Fruit fly (Drosophila melanogaster) whole organism, embryonic: ENCODE data around the gene CG31468.

ENCODE experiments used
- Asciz ChIP-seq: fragments of 200-800 bp; sonication (Bioruptor generic); optimal IDR thresholded peaks from 2 replicates; lab custom pipeline; 2017; ENCODE audit warnings: missing biosample characterization, mild to moderate bottlenecking, missing genetic modification characterization, missing genetic modification reagents
- Atf3 ChIP-seq: fragments of 200-800 bp; sonication (Bioruptor generic); optimal IDR thresholded peaks from 3 replicates; lab custom pipeline; 2016; ENCODE audit warnings: missing biosample characterization, missing genetic modification characterization
- Atf6 ChIP-seq: fragments of 200-800 bp; sonication (Bioruptor generic); IDR thresholded peaks from 2 replicates; pipeline ENCODE4 v1.3.6; 2022; ENCODE audit warnings: missing biosample characterization, missing genetic modification characterization
- CG10654 ChIP-seq: fragments of 200-800 bp; sonication (Bioruptor generic); optimal IDR thresholded peaks from 2 replicates; lab custom pipeline; 2016; ENCODE audit warnings: missing biosample characterization, missing genetic modification characterization
- CG13123 ChIP-seq: fragments of 200-800 bp; sonication (Bioruptor generic); optimal IDR thresholded peaks from 2 replicates; lab custom pipeline; 2016; ENCODE audit warnings: missing biosample characterization, missing genetic modification characterization
- CG14860 ChIP-seq: fragments of 200-800 bp; sonication (Bioruptor generic); IDR thresholded peaks from 3 replicates; pipeline ENCODE4 v1.3.6; 2022; ENCODE audit warnings: missing biosample characterization, missing genetic modification characterization; ENCODE audit not compliant: partially characterized antibody
- CG14965 ChIP-seq: fragments of 200-800 bp; sonication (Bioruptor generic); optimal IDR thresholded peaks from 2 replicates; lab custom pipeline; 2016; ENCODE audit warnings: missing biosample characterization, missing genetic modification characterization, borderline replicate concordance
- CG15269 ChIP-seq: fragments of 200-800 bp; sonication (Bioruptor generic); optimal IDR thresholded peaks from 2 replicates; lab custom pipeline; 2018; ENCODE audit warnings: missing biosample characterization, mild to moderate bottlenecking, missing genetic modification characterization, moderate library complexity
- CG17612 ChIP-seq: fragments of 200-800 bp; sonication (Bioruptor generic); IDR thresholded peaks from 2 replicates; pipeline ENCODE4 v1.3.6; 2022; ENCODE audit warnings: missing biosample characterization, missing genetic modification characterization
- CG18476 ChIP-seq: fragments of 200-800 bp; sonication (Bioruptor generic); optimal IDR thresholded peaks from 2 replicates; lab custom pipeline; 2016; ENCODE audit warnings: missing biosample characterization, mild to moderate bottlenecking, missing genetic modification characterization
- CG18619 ChIP-seq: fragments of 200-800 bp; sonication (Bioruptor generic); optimal IDR thresholded peaks from 3 replicates; lab custom pipeline; 2017; ENCODE audit warnings: missing biosample characterization, mild to moderate bottlenecking, missing genetic modification characterization
- CG2199 ChIP-seq: fragments of 200-800 bp; sonication (Bioruptor generic); IDR thresholded peaks from 3 replicates; pipeline ENCODE4 v1.3.6; 2022; ENCODE audit warnings: missing biosample characterization, missing genetic modification characterization
- CG33557 ChIP-seq: fragments of 200-800 bp; sonication (Bioruptor generic); optimal IDR thresholded peaks from 2 replicates; lab custom pipeline; 2019; ENCODE audit warnings: missing biosample characterization, mild to moderate bottlenecking, missing genetic modification characterization, moderate library complexity
- CG3726 ChIP-seq: fragments of 200-800 bp; sonication (Bioruptor generic); IDR thresholded peaks from 3 replicates; pipeline ENCODE4, ENCODE4 v1.3.6; 2022; ENCODE audit warnings: missing biosample characterization, missing genetic modification characterization
- CG42726 ChIP-seq: fragments of 200-800 bp; sonication (Bioruptor generic); IDR thresholded peaks from 2 replicates; pipeline ENCODE4 v1.3.6; 2022; ENCODE audit warnings: missing biosample characterization, missing genetic modification characterization; ENCODE audit not compliant: partially characterized antibody
- CG4854 ChIP-seq: fragments of 200-800 bp; sonication (Bioruptor generic); optimal IDR thresholded peaks from 2 replicates; lab custom pipeline; 2016; ENCODE audit warnings: missing biosample characterization, missing genetic modification characterization, inconsistent platforms
- CG6683 ChIP-seq: fragments of 200-800 bp; sonication (Bioruptor generic); optimal IDR thresholded peaks from 2 replicates; lab custom pipeline; 2017; ENCODE audit warnings: missing biosample characterization, mild to moderate bottlenecking, missing genetic modification characterization, missing genetic modification reagents
- CG9932 ChIP-seq: fragments of 200-800 bp; sonication (Bioruptor generic); IDR thresholded peaks from 2 replicates; pipeline ENCODE4 v1.3.6; 2022; ENCODE audit warnings: missing biosample characterization, missing genetic modification characterization
- CrebB ChIP-seq: fragments of 200-800 bp; sonication (Bioruptor generic); optimal IDR thresholded peaks from 3 replicates; lab custom pipeline; 2018; ENCODE audit warnings: missing biosample characterization, mild to moderate bottlenecking, missing genetic modification characterization
- Dbx ChIP-seq: fragments of 200-800 bp; sonication (Bioruptor generic); IDR thresholded peaks from 3 replicates; pipeline ENCODE4 v1.3.6; 2022; ENCODE audit warnings: missing biosample characterization, missing genetic modification characterization
- Deaf1 ChIP-seq: fragments of 200-800 bp; optimal IDR thresholded peaks from 3 replicates; lab custom pipeline; 2019; ENCODE audit warnings: missing biosample characterization, mild to moderate bottlenecking, missing genetic modification characterization, moderate library complexity
- Doc2 ChIP-seq: fragments of 200-800 bp; sonication (Bioruptor generic); IDR thresholded peaks from 2 replicates; pipeline ENCODE4 v1.3.6; 2022; ENCODE audit warnings: missing biosample characterization, missing genetic modification characterization
- Ets65A ChIP-seq: fragments of 200-800 bp; sonication (Bioruptor generic); peaks from one replicate; lab custom pipeline; 2016; ENCODE audit warnings: missing biosample characterization, missing genetic modification characterization
- Hand ChIP-seq: fragments of 200-800 bp; sonication (Bioruptor generic); optimal IDR thresholded peaks from 2 replicates; lab custom pipeline; 2017; ENCODE audit warnings: mild to moderate bottlenecking, missing biosample characterization, missing genetic modification reagents, missing genetic modification characterization
- Hmr ChIP-seq: fragments of 200-800 bp; sonication (Bioruptor generic); optimal IDR thresholded peaks from 3 replicates; lab custom pipeline; 2017; ENCODE audit warnings: mild to moderate bottlenecking, missing biosample characterization, missing genetic modification reagents, missing genetic modification characterization
- MBD-R2 ChIP-seq: fragments of 200-800 bp; sonication (Bioruptor generic); IDR thresholded peaks from 2 replicates; pipeline ENCODE4 v1.3.6; 2022; ENCODE audit warnings: missing biosample characterization, missing genetic modification characterization
- MTF-1 ChIP-seq: fragments of 200-800 bp; sonication (Bioruptor generic); optimal IDR thresholded peaks from 2 replicates; lab custom pipeline; 2018; ENCODE audit warnings: missing biosample characterization, mild to moderate bottlenecking, missing genetic modification characterization, borderline replicate concordance
- Nf-YB ChIP-seq: fragments of 200-800 bp; sonication (Bioruptor generic); optimal IDR thresholded peaks from 3 replicates; lab custom pipeline; 2019; ENCODE audit warnings: missing biosample characterization, mild to moderate bottlenecking, missing genetic modification characterization, moderate library complexity
- Poxn ChIP-seq: fragments of 200-800 bp; sonication (Bioruptor generic); IDR thresholded peaks from 2 replicates; pipeline ENCODE4 v1.3.6; 2022; ENCODE audit warnings: missing biosample characterization, missing genetic modification characterization
- Rx ChIP-seq: fragments of 200-800 bp; sonication (Bioruptor generic); IDR thresholded peaks from 2 replicates; pipeline ENCODE4 v1.3.6; 2022; ENCODE audit warnings: missing biosample characterization, missing genetic modification characterization
- Sin3A ChIP-seq: fragments of >200 bp; optimal IDR thresholded peaks from 2 replicates; lab custom pipeline; 2018
- Trl ChIP-seq, 3 experiments: fragments of >200 bp in 2 of 3; fragments of 200-800 bp in 1 of 3; sonication (Bioruptor generic) in 1 of 3; optimal IDR thresholded peaks; 2 replicates in 1 of 3; 3 replicates in 2 of 3; lab custom pipeline; 2016 to 2017; ENCODE audit warnings: missing biosample characterization in 1 of 3, missing genetic modification characterization in 1 of 3
- ap ChIP-seq: fragments of 200-800 bp; sonication (Bioruptor generic); IDR thresholded peaks from 2 replicates; pipeline ENCODE4 v1.3.6; 2022; ENCODE audit warnings: missing biosample characterization, missing genetic modification characterization
- dimm ChIP-seq: fragments of 200-800 bp; sonication (Bioruptor generic); IDR thresholded peaks from 2 replicates; pipeline ENCODE4 v1.3.6; 2022; ENCODE audit warnings: missing biosample characterization, missing genetic modification characterization
- dmrt11E ChIP-seq: fragments of 200-800 bp; sonication (Bioruptor generic); optimal IDR thresholded peaks from 3 replicates; lab custom pipeline; 2018; ENCODE audit warnings: missing biosample characterization, mild to moderate bottlenecking, missing genetic modification characterization, moderate library complexity
- fd96Cb ChIP-seq: fragments of 200-800 bp; sonication (Bioruptor generic); optimal IDR thresholded peaks from 2 replicates; lab custom pipeline; 2018; ENCODE audit warnings: missing biosample characterization, mild to moderate bottlenecking, missing genetic modification characterization, moderate library complexity
- gsb-n ChIP-seq: fragments of 200-800 bp; sonication (Bioruptor generic); optimal IDR thresholded peaks from 3 replicates; lab custom pipeline; 2018; ENCODE audit warnings: missing biosample characterization, mild to moderate bottlenecking, missing genetic modification characterization
- lov ChIP-seq, 2 experiments: fragments of 200-800 bp in 1 of 2; fragments of >200 bp in 1 of 2; sonication (Bioruptor generic) in 1 of 2; IDR thresholded peaks in 1 of 2; optimal IDR thresholded peaks in 1 of 2; 2 replicates in 1 of 2; 3 replicates in 1 of 2; pipeline versions ENCODE4 v1.3.6 to Lab custom; 2017 to 2022; ENCODE audit warnings: missing biosample characterization in 1 of 2, missing genetic modification characterization in 1 of 2
- maf-S ChIP-seq: fragments of 200-800 bp; sonication (Bioruptor generic); optimal IDR thresholded peaks from 2 replicates; lab custom pipeline; 2016; ENCODE audit warnings: missing biosample characterization, missing genetic modification characterization
- oc ChIP-seq: fragments of 200-800 bp; sonication (Bioruptor generic); optimal IDR thresholded peaks from 2 replicates; lab custom pipeline; 2018; ENCODE audit warnings: missing biosample characterization, mild to moderate bottlenecking, missing genetic modification characterization, moderate library complexity
- pfk ChIP-seq: fragments of 200-800 bp; sonication (Bioruptor generic); optimal IDR thresholded peaks from 2 replicates; lab custom pipeline; 2018; ENCODE audit warnings: missing biosample characterization, mild to moderate bottlenecking, missing genetic modification characterization, moderate library complexity
- pzg ChIP-seq: fragments of 200-800 bp; sonication (Bioruptor generic); optimal IDR thresholded peaks from 3 replicates; lab custom pipeline; 2018; ENCODE audit warnings: missing biosample characterization, mild to moderate bottlenecking, missing genetic modification characterization, moderate library complexity
- rib ChIP-seq: fragments of 200-800 bp; sonication (Bioruptor generic); IDR thresholded peaks from 2 replicates; pipeline ENCODE4 v1.3.6; 2022; ENCODE audit warnings: missing biosample characterization, missing genetic modification characterization
- ro ChIP-seq: fragments of 200-800 bp; sonication (Bioruptor generic); IDR thresholded peaks from 2 replicates; pipeline ENCODE4 v1.3.6; 2022; ENCODE audit warnings: missing biosample characterization, missing genetic modification characterization
- run ChIP-seq: fragments of 200-800 bp; sonication (Bioruptor generic); optimal IDR thresholded peaks from 3 replicates; lab custom pipeline; 2018; ENCODE audit warnings: missing biosample characterization, mild to moderate bottlenecking, missing genetic modification characterization
- tgo ChIP-seq: fragments of 200-800 bp; sonication (Bioruptor generic); IDR thresholded peaks from 3 replicates; pipeline ENCODE4 v1.3.6; 2022; ENCODE audit warnings: missing biosample characterization, missing genetic modification characterization
- tll ChIP-seq, 2 experiments: fragments of 200-800 bp in 1 of 2; fragments of >200 bp in 1 of 2; sonication (Bioruptor generic) in 1 of 2; optimal IDR thresholded peaks; 2 replicates each; lab custom pipeline; 2017 to 2019; ENCODE audit warnings: missing biosample characterization in 2 of 2, missing genetic modification characterization in 2 of 2, mild to moderate bottlenecking in 1 of 2, moderate library complexity in 1 of 2

Gene CG31468

DNA sequence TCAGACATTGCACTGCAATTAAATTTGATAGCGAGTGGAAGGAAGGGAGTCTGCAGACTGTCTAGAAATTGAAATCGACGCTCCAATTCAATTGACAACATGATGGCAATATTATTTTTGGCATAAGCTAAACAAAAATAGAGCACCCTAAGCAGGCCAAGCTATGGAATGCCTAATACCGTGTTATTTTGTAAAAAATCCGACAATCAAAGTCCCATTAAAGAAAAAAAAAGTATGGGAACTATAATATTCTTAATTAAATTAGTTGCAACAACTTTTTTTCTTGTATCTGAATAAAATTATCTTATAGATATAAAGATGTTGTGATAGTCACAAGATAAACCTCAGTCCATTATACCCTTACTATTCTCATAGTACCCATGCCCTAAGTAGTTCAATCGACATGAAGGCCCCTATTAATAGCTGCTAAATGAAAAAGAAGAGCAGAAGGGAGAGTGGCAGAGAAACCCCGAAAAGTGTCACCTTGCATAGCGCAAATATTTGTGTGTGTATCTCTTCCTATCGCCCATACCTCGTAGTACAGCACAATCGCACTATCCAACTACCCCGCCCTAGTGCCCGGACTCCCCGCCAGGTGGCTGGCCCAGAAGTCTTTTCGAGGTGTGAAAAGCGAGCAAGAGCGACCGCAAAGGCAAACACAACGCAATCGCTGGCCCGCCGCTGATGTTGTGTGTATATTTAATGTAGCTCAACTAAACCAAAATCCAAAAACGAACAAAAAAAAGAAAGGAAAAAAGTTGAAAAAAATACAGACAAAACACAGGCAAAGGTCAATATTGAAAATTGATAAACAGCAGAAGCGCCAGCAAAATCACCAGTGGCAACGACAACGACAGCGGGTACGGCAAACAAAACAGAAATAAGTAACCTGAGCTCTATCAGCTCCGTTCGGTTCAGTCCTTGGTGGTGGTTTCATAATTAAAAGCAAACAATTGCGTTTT lies 42.5 kb downstream of the CG31468 start (continued):
- TF ChIP-seq Deaf1 (tag; lab: Kevin White, UChicago) (no peak), CG9932 (GFP tag; lab: Robert Waterston, UW) (no peak), Doc2 (GFP tag; lab: Robert Waterston, UW) (no peak), Dbx (GFP tag; lab: Robert Waterston, UW) (no peak), Hmr (GFP tag; lab: Kevin White, UChicago) (peak; percentile 47), Rx (GFP tag; lab: Robert Waterston, UW) (no peak), CrebB (tag; lab: Kevin White, UChicago) (peak; percentile 75), CG6683 (GFP tag; lab: Kevin White, UChicago) (peak; percentile 45), CG33557 (GFP tag; lab: Kevin White, UChicago) (peak; percentile 95), Ets65A (peak; percentile 63), ro (GFP tag; lab: Robert Waterston, UW) (no peak), dmrt11E (tag; lab: Kevin White, UChicago) (peak; percentile 86), rib (GFP tag; lab: Robert Waterston, UW) (0 out of 2 replicates have a peak, but pooled peaks have one; percentile 17), Atf6 (GFP tag; lab: Robert Waterston, UW) (peak; percentile 47; the same call in 1 of the 2 replicates), CG42726 (no peak), run (peak; percentile 88), CG18619 (peak; percentile 79), lov (optimal IDR thresholded peaks at IDR 0.05; lab: Kevin White, UChicago) (no peak), lov (GFP tag; IDR thresholded peaks at IDR 0.05; lab: Robert Waterston, UW) (peak; percentile 81; the same call in 1 of the 3 replicates), CG18476 (GFP tag; lab: Kevin White, UChicago) (no peak), Asciz (GFP tag; lab: Kevin White, UChicago) (peak; percentile 84), maf-S (peak; percentile 55), Trl (optimal IDR thresholded peaks at IDR 0.05; lab: Kevin White, UChicago) (no peak), Trl (GFP tag; optimal IDR thresholded peaks at IDR 0.05; lab: Kevin White, UChicago) (peak; percentile 77), CG14860 (no peak), CG4854 (GFP tag; lab: Kevin White, UChicago) (no peak), CG13123 (peak; percentile 73), oc (tag; lab: Kevin White, UChicago) (peak; percentile 28), ap (GFP tag; lab: Robert Waterston, UW) (peak; percentile 40; the same call in 1 of the 2 replicates), Hand (peak; percentile 34), MTF-1 (peak; percentile 84), dimm (GFP tag; lab: Robert Waterston, UW) (no peak), CG14965 (GFP tag; lab: Kevin White, UChicago) (peak; percentile 72), pfk (peak; percentile 41), Poxn (GFP tag; lab: Robert Waterston, UW) (no peak), gsb-n (tag; lab: Kevin White, UChicago) (peak; percentile 84), fd96Cb (tag; lab: Kevin White, UChicago) (peak; percentile 9), tll (GFP tag; optimal IDR thresholded peaks at IDR 0.05; lab: Kevin White, UChicago) (peak in 1 of 2 experiments; percentile 76), CG17612 (GFP tag; lab: Robert Waterston, UW) (no peak), MBD-R2 (no peak), Sin3A (lab: Kevin White, UChicago) (no peak), pzg (GFP tag; lab: Kevin White, UChicago) (no peak), CG10654 (GFP tag; lab: Kevin White, UChicago) (peak; percentile 22), Nf-YB (GFP tag; lab: Kevin White, UChicago) (peak; percentile 65), tgo (0 out of 3 replicates have a peak, but pooled peaks have one; percentile 19), Atf3 (peak; percentile 41), CG15269 (tag; lab: Kevin White, UChicago) (peak; percentile 48), CG2199 (GFP tag; lab: Robert Waterston, UW) (peak; percentile 77; the same call in 2 of the 3 replicates), CG3726 (GFP tag; lab: Robert Waterston, UW) (no peak)
